Worm (Caenorhabditis elegans) whole organism, mixed stage, embryonic: ENCODE data around the gene acdh-12.

Source experiments
- ces-1 ChIP-seq: fragments of 150-350 bp; optimal IDR thresholded peaks from 2 replicates; lab custom pipeline; 2014; ENCODE audit warnings: missing biosample characterization, missing genetic modification reagents, missing genetic modification characterization
- elt-1 ChIP-seq: sonication (generic microtip); optimal IDR thresholded peaks from 2 replicates; lab custom pipeline; 2017; ENCODE audit warnings: missing genetic modification characterization, mild to moderate bottlenecking, missing compliant biosample characterization, antibody characterized with exemption, moderate library complexity, borderline replicate concordance; ENCODE audit not compliant: insufficient read depth
- ham-2 ChIP-seq: fragments of 200-800 bp; sonication (Bioruptor generic); optimal IDR thresholded peaks from 2 replicates; lab custom pipeline; 2018; ENCODE audit warnings: mild to moderate bottlenecking, missing genetic modification characterization, missing compliant biosample characterization
- lsy-2 ChIP-seq: fragments of 150-350 bp; optimal IDR thresholded peaks from 2 replicates; lab custom pipeline; 2014; ENCODE audit warnings: missing biosample characterization, missing genetic modification characterization
- mep-1 ChIP-seq: fragments of 150-350 bp; optimal IDR thresholded peaks from 2 replicates; lab custom pipeline; 2017; ENCODE audit warnings: missing biosample characterization, missing genetic modification reagents, missing genetic modification characterization, inconsistent platforms
- nhr-237 ChIP-seq: fragments of 150-350 bp; optimal IDR thresholded peaks from 2 replicates; lab custom pipeline; 2014; ENCODE audit warnings: missing biosample characterization, missing genetic modification characterization
- nhr-76 ChIP-seq: sonication (generic microtip); optimal IDR thresholded peaks from 2 replicates; lab custom pipeline; 2017; ENCODE audit warnings: missing biosample characterization, missing genetic modification characterization
- snpc-4 ChIP-seq: fragments of 150-350 bp; optimal IDR thresholded peaks from 2 replicates; lab custom pipeline; 2014; ENCODE audit warnings: missing biosample characterization, missing genetic modification characterization
- sptf-1 ChIP-seq: sonication (generic microtip); optimal IDR thresholded peaks from 2 replicates; lab custom pipeline; 2017; ENCODE audit warnings: mild to moderate bottlenecking, missing genetic modification characterization, moderate library complexity, missing compliant biosample characterization
- unc-120 ChIP-seq: sonication (generic microtip); optimal IDR thresholded peaks from 2 replicates; lab custom pipeline; 2017; ENCODE audit warnings: missing genetic modification characterization, missing compliant biosample characterization; ENCODE audit not compliant: poor library complexity, severe bottlenecking
- unc-62 ChIP-seq: fragments of 150-350 bp; optimal IDR thresholded peaks from 2 replicates; lab custom pipeline; 2014; ENCODE audit warnings: missing biosample characterization, missing genetic modification reagents, missing genetic modification characterization
- ztf-11 ChIP-seq: fragments of 150-350 bp; optimal IDR thresholded peaks from 2 replicates; lab custom pipeline; 2014; ENCODE audit warnings: missing biosample characterization, missing genetic modification characterization

DNA sequence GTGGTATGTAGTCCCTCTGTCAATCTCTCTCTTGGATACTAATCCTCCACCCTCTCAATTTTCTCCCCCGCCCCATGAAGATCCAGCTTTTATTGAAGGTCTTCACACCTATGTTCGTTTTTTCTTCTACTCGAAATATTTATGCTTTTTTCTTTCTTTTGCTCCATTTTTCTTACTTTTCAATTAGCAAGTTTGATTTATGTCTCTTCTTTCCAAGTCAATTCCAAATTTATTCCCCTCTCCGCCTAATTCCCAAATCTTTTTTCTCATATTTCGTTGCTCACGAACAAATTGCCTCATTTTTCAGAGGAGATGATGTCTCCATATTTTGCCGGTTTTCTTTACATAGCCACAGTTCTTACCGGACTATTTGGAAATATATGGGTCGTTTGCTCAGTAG, 51.1 kb downstream of the acdh-12 start, which contains the start of gene npr-31:
- TF ChIP-seq ces-1 (GFP tag; lab: Kevin White, UChicago) (no peak), nhr-237 (tag; lab: Kevin White, UChicago) (no peak), mep-1 (tag; lab: Kevin White, UChicago) (no peak), lsy-2 (tag; lab: Kevin White, UChicago) (no peak), unc-62 (GFP tag; lab: Kevin White, UChicago) (no peak), snpc-4 (no peak), nhr-76 (tag; lab: Kevin White, UChicago) (no peak), ztf-11 (no peak), unc-120 (tag; lab: Kevin White, UChicago) (no peak), elt-1 (tag; lab: Kevin White, UChicago) (no peak), sptf-1 (tag; lab: Kevin White, UChicago) (no peak), ham-2 (GFP tag; lab: Kevin White, UChicago) (no peak)
